Worm (Caenorhabditis elegans) whole organism, early embryonic: Measurements from ENCODE around the gene ham-1.

Experiments
- B0310.2 ChIP-seq: sonication (generic microtip); optimal IDR thresholded peaks from 2 replicates; lab custom pipeline; 2016; ENCODE audit warnings: mild to moderate bottlenecking, missing genetic modification characterization, missing compliant biosample characterization
- F13C5.2 ChIP-seq: sonication (generic microtip); optimal IDR thresholded peaks from 2 replicates; lab custom pipeline; 2017; ENCODE audit warnings: mild to moderate bottlenecking, missing genetic modification characterization, inconsistent platforms, missing compliant biosample characterization
- aly-1 ChIP-seq: sonication (generic microtip); optimal IDR thresholded peaks from 2 replicates; lab custom pipeline; 2016; ENCODE audit warnings: missing genetic modification characterization, missing compliant biosample characterization
- ama-1 ChIP-seq: fragments of 150-350 bp; optimal IDR thresholded peaks from 2 replicates; lab custom pipeline; 2014
- ceh-13 ChIP-seq: fragments of 200-800 bp; sonication (Bioruptor generic); optimal IDR thresholded peaks from 2 replicates; lab custom pipeline; 2018; ENCODE audit warnings: mild to moderate bottlenecking, missing genetic modification characterization, missing compliant biosample characterization
- ceh-36 ChIP-seq: sonication (generic microtip); optimal IDR thresholded peaks from 2 replicates; lab custom pipeline; 2016; ENCODE audit warnings: missing genetic modification characterization, inconsistent platforms, missing compliant biosample characterization
- ets-7 ChIP-seq: sonication (generic microtip); optimal IDR thresholded peaks from 2 replicates; lab custom pipeline; 2016; ENCODE audit warnings: missing genotype, missing genetic modification characterization, missing compliant biosample characterization
- flt-1 ChIP-seq: fragments of 200-800 bp; sonication (Bioruptor generic); IDR thresholded peaks from 2 replicates; pipeline ENCODE4 v1.3.6; 2022; ENCODE audit warnings: missing genetic modification characterization, missing compliant biosample characterization
- hmbx-1 ChIP-seq: sonication (generic microtip); optimal IDR thresholded peaks from 2 replicates; lab custom pipeline; 2016; ENCODE audit warnings: mild to moderate bottlenecking, missing genetic modification characterization, missing compliant biosample characterization
- hmg-4 ChIP-seq: fragments of 200-800 bp; sonication (Bioruptor generic); optimal IDR thresholded peaks from 2 replicates; lab custom pipeline; 2018; ENCODE audit warnings: mild to moderate bottlenecking, missing genetic modification characterization, missing compliant biosample characterization
- hnd-1 ChIP-seq: sonication (generic microtip); optimal IDR thresholded peaks from 2 replicates; lab custom pipeline; 2016; ENCODE audit warnings: missing genetic modification characterization, missing compliant biosample characterization
- pes-1 ChIP-seq: fragments of 200-800 bp; sonication (Bioruptor generic); IDR thresholded peaks from 2 replicates; pipeline ENCODE4 v1.3.6; 2022; ENCODE audit warnings: missing genetic modification reagents, missing genetic modification characterization, missing compliant biosample characterization
- scrt-1 ChIP-seq: fragments of 200-800 bp; sonication (Bioruptor generic); IDR thresholded peaks from 2 replicates; pipeline ENCODE4 v1.3.6; 2022; ENCODE audit warnings: missing genetic modification characterization, missing compliant biosample characterization
- sea-1 ChIP-seq: fragments of 200-800 bp; sonication (Bioruptor generic); conservative IDR thresholded peaks from 2 replicates; pipeline ENCODE4 v1.3.6; 2022; ENCODE audit warnings: missing genetic modification characterization, missing compliant biosample characterization
- tbx-11 ChIP-seq: fragments of 200-800 bp; sonication (Bioruptor generic); IDR thresholded peaks from 2 replicates; pipeline ENCODE4 v1.3.6; 2022; ENCODE audit warnings: missing genetic modification characterization, missing compliant biosample characterization
- tbx-37 ChIP-seq: fragments of 200-800 bp; sonication (Bioruptor generic); conservative IDR thresholded peaks from 2 replicates; pipeline ENCODE4 v1.3.6; 2022; ENCODE audit warnings: missing genetic modification reagents, missing genetic modification characterization, missing compliant biosample characterization
- tra-4 ChIP-seq: sonication (generic microtip); optimal IDR thresholded peaks from 2 replicates; lab custom pipeline; 2017; ENCODE audit warnings: missing genetic modification characterization, missing compliant biosample characterization

ham-1 gene

ce11 chrIV:12573068-12573467 is 31.1 kb downstream of the ham-1 start, which contains the start of gene K08E7.5:
Gene K08E7.5 (plus strand): TSS chrIV:12573368.
- no peak for TF ChIP-seq pes-1 (GFP tag; lab: Robert Waterston, UW)
- no peak for TF ChIP-seq flt-1 (GFP tag; lab: Robert Waterston, UW)
- TF ChIP-seq ama-1 (lab: Kevin White, UChicago), result no peak
- TF ChIP-seq aly-1 (tag; lab: Kevin White, UChicago), result no peak
- no peak for TF ChIP-seq F13C5.2 (tag; lab: Kevin White, UChicago)
- TF ChIP-seq hmg-4, result no peak
- no peak for TF ChIP-seq hnd-1 (tag; lab: Kevin White, UChicago)
- TF ChIP-seq tbx-37 (GFP tag; lab: Robert Waterston, UW), result no peak
- no peak for TF ChIP-seq ceh-13 (GFP tag; lab: Kevin White, UChicago)

- no peak for TF ChIP-seq ama-1 (lab: Kevin White, UChicago)
- TF ChIP-seq hmg-4, result no peak
- no peak for TF ChIP-seq hnd-1 (tag; lab: Kevin White, UChicago)
- no peak for TF ChIP-seq F13C5.2 (tag; lab: Kevin White, UChicago)
- no peak for TF ChIP-seq aly-1 (tag; lab: Kevin White, UChicago)
- TF ChIP-seq flt-1 (GFP tag; lab: Robert Waterston, UW), result no peak
- no peak for TF ChIP-seq ets-7 (tag; lab: Kevin White, UChicago)
- TF ChIP-seq sea-1 (GFP tag; lab: Robert Waterston, UW), result no peak
- no peak for TF ChIP-seq tbx-11 (GFP tag; lab: Robert Waterston, UW)
- no peak for TF ChIP-seq ceh-13 (GFP tag; lab: Kevin White, UChicago)
- TF ChIP-seq tbx-37 (GFP tag; lab: Robert Waterston, UW), result no peak
These were observed 32.3 kb downstream of the ham-1 start for ce11 chrIV:12574265-12574664.

- TF ChIP-seq ceh-13 (GFP tag; lab: Kevin White, UChicago), result no peak
- TF ChIP-seq pes-1 (GFP tag; lab: Robert Waterston, UW), result no peak
- no peak for TF ChIP-seq flt-1 (GFP tag; lab: Robert Waterston, UW)
- TF ChIP-seq ets-7 (tag; lab: Kevin White, UChicago), result no peak
- no peak for TF ChIP-seq F13C5.2 (tag; lab: Kevin White, UChicago)
- no peak for TF ChIP-seq B0310.2 (tag; lab: Kevin White, UChicago)
- TF ChIP-seq scrt-1 (GFP tag; lab: Robert Waterston, UW), result no peak
These were observed 39.1 kb downstream of the ham-1 start, which contains the start of gene K08E7.6 for ce11 chrIV:12581046-12581445. Gene K08E7.6 (minus strand): TSS chrIV:12581146.

- TF ChIP-seq scrt-1 (GFP tag; lab: Robert Waterston, UW) (no peak), tbx-11 (GFP tag; lab: Robert Waterston, UW) (no peak), B0310.2 (tag; lab: Kevin White, UChicago) (no peak), tbx-37 (GFP tag; lab: Robert Waterston, UW) (no peak), ceh-13 (GFP tag; lab: Kevin White, UChicago) (no peak), hmbx-1 (tag; lab: Kevin White, UChicago) (no peak)
These were observed 41.2 kb downstream of the ham-1 start for ce11 chrIV:12583181-12583580.

ce11 chrIV:12584146-12584545 is 42.2 kb downstream of the ham-1 start:
- TF ChIP-seq ets-7 (tag; lab: Kevin White, UChicago) (no peak), B0310.2 (tag; lab: Kevin White, UChicago) (no peak), tbx-11 (GFP tag; lab: Robert Waterston, UW) (no peak), ama-1 (lab: Kevin White, UChicago) (no peak), sea-1 (GFP tag; lab: Robert Waterston, UW) (no peak), hmg-4 (no peak), pes-1 (GFP tag; lab: Robert Waterston, UW) (no peak), F13C5.2 (tag; lab: Kevin White, UChicago) (no peak), hnd-1 (tag; lab: Kevin White, UChicago) (no peak), tbx-37 (GFP tag; lab: Robert Waterston, UW) (no peak), aly-1 (tag; lab: Kevin White, UChicago) (no peak), hmbx-1 (tag; lab: Kevin White, UChicago) (no peak)

- no peak for TF ChIP-seq ama-1 (lab: Kevin White, UChicago)
- no peak for TF ChIP-seq ceh-36 (tag; lab: Kevin White, UChicago)
- TF ChIP-seq tra-4 (tag; lab: Kevin White, UChicago), result no peak
- TF ChIP-seq sea-1 (GFP tag; lab: Robert Waterston, UW), result no peak
- no peak for TF ChIP-seq F13C5.2 (tag; lab: Kevin White, UChicago)
- no peak for TF ChIP-seq aly-1 (tag; lab: Kevin White, UChicago)
- no peak for TF ChIP-seq pes-1 (GFP tag; lab: Robert Waterston, UW)
- TF ChIP-seq B0310.2 (tag; lab: Kevin White, UChicago), result no peak
- TF ChIP-seq hmg-4, result no peak
- no peak for TF ChIP-seq flt-1 (GFP tag; lab: Robert Waterston, UW)
- no peak for TF ChIP-seq hnd-1 (tag; lab: Kevin White, UChicago)
- TF ChIP-seq ceh-13 (GFP tag; lab: Kevin White, UChicago), result no peak
- TF ChIP-seq tbx-37 (GFP tag; lab: Robert Waterston, UW), result no peak
- no peak for TF ChIP-seq tbx-11 (GFP tag; lab: Robert Waterston, UW)
- no peak for TF ChIP-seq ets-7 (tag; lab: Kevin White, UChicago)
- no peak for TF ChIP-seq hmbx-1 (tag; lab: Kevin White, UChicago)
- TF ChIP-seq scrt-1 (GFP tag; lab: Robert Waterston, UW), result no peak
These were observed 44.0 kb downstream of the ham-1 start, which contains the start of gene K08E7.8 for ce11 chrIV:12585966-12586365. Gene K08E7.8 (minus strand): TSS chrIV:12586066.

- TF ChIP-seq tbx-37 (GFP tag; lab: Robert Waterston, UW) (no peak), hmg-4 (no peak), aly-1 (tag; lab: Kevin White, UChicago) (no peak), ceh-13 (GFP tag; lab: Kevin White, UChicago) (no peak), ets-7 (tag; lab: Kevin White, UChicago) (no peak), hmbx-1 (tag; lab: Kevin White, UChicago) (no peak), ama-1 (lab: Kevin White, UChicago) (no peak), F13C5.2 (tag; lab: Kevin White, UChicago) (no peak), tbx-11 (GFP tag; lab: Robert Waterston, UW) (no peak), ceh-36 (tag; lab: Kevin White, UChicago) (no peak), flt-1 (GFP tag; lab: Robert Waterston, UW) (no peak), tra-4 (tag; lab: Kevin White, UChicago) (no peak), pes-1 (GFP tag; lab: Robert Waterston, UW) (no peak), B0310.2 (tag; lab: Kevin White, UChicago) (no peak), hnd-1 (tag; lab: Kevin White, UChicago) (no peak), scrt-1 (GFP tag; lab: Robert Waterston, UW) (no peak), sea-1 (GFP tag; lab: Robert Waterston, UW) (no peak)
These were observed 48.4 kb downstream of the ham-1 start, which contains the start of gene cul-6 for ce11 chrIV:12590373-12590772. Gene cul-6 (minus strand): TSS chrIV:12590451.
